Worm (Caenorhabditis elegans): ENCODE results near the gene Y54G2A.13.

Gene Y54G2A.13

DNA sequence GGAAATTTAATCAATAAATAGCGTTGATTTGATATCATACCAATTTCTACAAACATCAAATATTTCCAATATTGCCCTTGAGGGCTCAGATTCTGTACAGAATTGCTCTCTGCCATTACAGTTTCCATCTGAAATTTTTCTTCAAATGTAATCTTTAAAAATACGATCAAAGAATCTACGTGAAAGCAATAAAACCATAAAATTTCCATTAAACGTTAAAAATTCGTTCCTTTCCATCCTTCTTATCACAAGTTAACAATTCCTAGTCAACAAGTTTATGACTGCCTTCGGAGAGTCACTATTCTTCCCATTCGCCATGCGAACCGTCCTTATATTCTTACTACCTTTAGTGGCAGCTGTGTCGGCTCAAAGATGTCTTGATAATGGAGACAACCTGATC lies 15.8 kb upstream of the Y54G2A.13 start, which contains the start of gene clec-82 (continued):
- TF ChIP-seq sox-4 (tag; optimal IDR thresholded peaks at IDR 0.05) (no peak), unc-130 (tag; optimal IDR thresholded peaks at IDR 0.05) (no peak)

DNA sequence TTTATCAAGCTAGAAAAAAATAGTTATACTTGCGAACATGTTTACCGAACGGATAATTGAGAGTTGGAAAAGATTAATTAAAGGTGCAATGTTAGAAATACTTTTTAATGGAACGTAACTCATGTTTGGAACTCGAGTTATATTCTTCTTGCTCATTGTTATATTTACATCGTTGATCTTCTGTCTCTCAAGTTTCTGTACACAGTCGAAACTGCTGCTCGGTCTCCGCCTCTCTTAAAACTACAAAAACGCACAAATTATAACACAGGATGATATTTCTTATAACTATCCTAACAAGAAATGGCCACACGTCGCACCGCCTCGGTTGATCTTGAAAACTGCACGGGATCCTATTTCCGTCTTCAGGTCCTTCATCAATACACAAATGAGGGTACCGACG lies 15.0 kb upstream of the Y54G2A.13 start, which contains the start of gene pudl-2:
pudl-2 (plus strand) TSS at position 301 of the 400 bp plus-strand sequence.
- TF ChIP-seq ceh-63 (GFP tag; optimal IDR thresholded peaks at IDR 0.05) = no peak
- no peak for TF ChIP-seq lin-39 (tag; optimal IDR thresholded peaks at IDR 0.05)
- no peak for TF ChIP-seq nhr-76 (tag; optimal IDR thresholded peaks at IDR 0.05)
- no peak for TF ChIP-seq C34B4.2 (tag; optimal IDR thresholded peaks at IDR 0.05)
- TF ChIP-seq rnt-1 (tag; optimal IDR thresholded peaks at IDR 0.05) = no peak

DNA sequence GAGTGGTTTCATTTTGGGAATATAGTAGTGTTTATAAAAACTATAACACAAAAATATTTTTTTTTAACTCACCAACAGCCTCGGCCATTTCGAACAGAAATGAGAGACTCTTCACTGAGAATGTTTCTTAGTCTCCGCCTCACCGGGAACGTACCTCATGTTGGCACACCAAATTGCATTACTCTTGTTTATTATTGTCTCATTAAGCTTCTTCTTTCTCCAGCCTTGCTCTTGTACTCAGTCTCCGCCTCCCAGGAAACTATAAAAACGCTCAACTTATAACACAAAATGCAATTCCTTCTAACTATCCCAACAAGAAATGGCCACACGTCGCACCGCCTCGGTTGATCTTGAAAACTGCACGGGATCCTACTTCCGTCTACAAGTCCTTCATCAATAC lies 13.1 kb upstream of the Y54G2A.13 start, which contains the start of the genes Y54G2A.48 and pudl-1:
Y54G2A.48 (minus strand) TSS at position 101 of the 400 bp plus-strand sequence.
pudl-1 (plus strand) TSS at position 320 of the 400 bp plus-strand sequence.
- TF ChIP-seq ceh-82 (tag; optimal IDR thresholded peaks at IDR 0.05) = no peak
- no peak for TF ChIP-seq unc-86 (tag; optimal IDR thresholded peaks at IDR 0.05)
- TF ChIP-seq ces-1 (GFP tag; optimal IDR thresholded peaks at IDR 0.05) = no peak
- no peak for TF ChIP-seq xbp-1 (tag; optimal IDR thresholded peaks at IDR 0.05)

DNA sequence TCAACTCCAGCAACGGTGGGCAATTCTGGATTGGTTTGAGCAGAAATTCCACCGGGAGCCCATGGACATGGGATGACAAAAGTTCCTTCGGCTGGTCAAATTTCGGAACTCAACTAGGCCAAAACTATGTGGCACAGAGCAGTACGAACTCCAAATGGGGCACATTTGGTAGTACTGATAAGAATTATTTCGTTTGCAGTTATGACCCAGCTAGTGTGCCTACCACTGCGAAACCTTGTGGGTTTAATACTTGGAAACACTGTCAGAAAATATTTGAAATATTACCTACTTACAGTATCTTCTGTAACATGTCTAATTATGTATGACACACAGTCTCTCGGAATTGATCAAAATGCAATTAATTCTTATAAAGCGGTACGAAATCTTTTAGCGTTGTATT lies 6.8 kb upstream of the Y54G2A.13 start:
- TF ChIP-seq nhr-28 (tag; optimal IDR thresholded peaks at IDR 0.05) = no peak
- peak; percentile 85 for TF ChIP-seq alr-1 (tag; optimal IDR thresholded peaks at IDR 0.05; ENCODE audit: borderline replicate concordance)
- no peak for TF ChIP-seq nhr-90 (tag; optimal IDR thresholded peaks at IDR 0.05; ENCODE audit: poor library complexity)

DNA sequence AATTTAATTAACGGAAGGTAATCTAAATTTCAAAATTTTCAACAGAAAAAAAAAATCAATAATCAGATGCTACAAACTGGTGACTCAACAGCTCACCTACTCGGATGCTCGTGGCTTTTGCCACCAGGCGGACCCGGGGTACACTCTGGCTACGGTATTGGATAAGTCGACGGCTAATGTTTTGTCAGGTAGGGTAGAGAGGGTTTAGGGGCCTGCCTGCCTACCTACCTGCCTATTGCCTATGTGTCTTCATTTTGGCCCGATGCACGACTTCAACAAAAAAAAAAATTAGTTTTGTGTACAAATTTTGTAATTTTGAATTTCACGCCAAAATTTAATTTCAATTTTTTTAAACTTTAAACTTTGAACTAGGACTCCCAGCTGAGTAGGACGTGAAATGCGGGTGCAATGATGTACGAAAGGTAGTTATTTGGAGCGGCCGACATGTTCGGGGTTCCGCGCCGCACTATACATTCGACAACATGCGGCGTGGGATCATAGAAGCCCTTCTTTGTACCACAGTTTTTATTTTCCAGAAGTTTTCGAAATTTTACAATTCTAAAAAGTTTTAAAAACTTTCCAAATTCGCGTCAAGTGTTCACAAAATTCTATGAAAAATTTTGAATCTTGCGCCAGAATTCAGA lies 6.0 kb upstream of the Y54G2A.13 start:
- TF ChIP-seq snpc-4 (tag; optimal IDR thresholded peaks at IDR 0.05) (peak; percentile 49), ceh-88 (GFP tag; IDR thresholded peaks at IDR 0.05) (no peak)

DNA sequence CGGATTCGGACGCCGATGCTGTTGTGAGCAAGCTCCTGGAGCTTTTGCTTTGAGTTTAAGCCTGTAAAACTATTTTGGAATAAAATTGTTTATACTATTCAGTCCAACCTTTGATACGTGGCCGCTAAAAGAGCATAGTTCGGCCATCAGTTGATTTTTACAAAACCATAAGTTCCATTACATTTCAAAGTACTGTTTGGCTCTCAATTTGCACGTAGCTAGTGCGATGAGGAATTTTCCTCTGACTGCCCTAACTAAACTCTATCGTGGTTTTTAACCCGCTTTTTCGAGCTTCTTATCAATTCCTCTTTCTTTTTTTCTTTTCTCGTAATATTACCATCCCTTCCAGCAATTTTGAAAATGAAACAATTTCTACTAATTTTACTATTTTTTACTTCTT lies 3.9 kb upstream of the Y54G2A.13 start, which contains the start of gene clec-80:
clec-80 (plus strand) TSS at position 301 of the 400 bp plus-strand sequence.
- TF ChIP-seq C04F5.9 (tag; optimal IDR thresholded peaks at IDR 0.05) (no peak), ztf-4 (tag; optimal IDR thresholded peaks at IDR 0.05) (no peak), zip-4 (GFP tag; optimal IDR thresholded peaks at IDR 0.05) (no peak), isw-1 (GFP tag; IDR thresholded peaks at IDR 0.05) (no peak), tbx-2 (tag; optimal IDR thresholded peaks at IDR 0.05) (no peak), unc-62 (GFP tag; optimal IDR thresholded peaks at IDR 0.05) (no peak), nhr-76 (tag; optimal IDR thresholded peaks at IDR 0.05) (no peak), lsy-2 (tag; optimal IDR thresholded peaks at IDR 0.05) (no peak), aly-2 (tag; optimal IDR thresholded peaks at IDR 0.05) (no peak), egl-13 (tag; optimal IDR thresholded peaks at IDR 0.05) (no peak), jun-1 (tag; optimal IDR thresholded peaks at IDR 0.05) (no peak), unc-30 (tag; optimal IDR thresholded peaks at IDR 0.05) (no peak), pqm-1 (tag; optimal IDR thresholded peaks at IDR 0.05) (no peak), nhr-19 (GFP tag; conservative IDR thresholded peaks at IDR 0.05) (no peak), efl-3 (GFP tag; optimal IDR thresholded peaks at IDR 0.05) (no peak), ama-1 (optimal IDR thresholded peaks at IDR 0.05) (no peak), unc-130 (tag; optimal IDR thresholded peaks at IDR 0.05) (no peak), tlp-1 (tag; optimal IDR thresholded peaks at IDR 0.05) (no peak)

Data from whole organism, L1 larva.